Worm (Caenorhabditis elegans) whole organism, young adult: Measurements from ENCODE around the gene plx-1.

Experiments used
- B0035.1 ChIP-seq: sonication (generic microtip); optimal IDR thresholded peaks from 2 replicates; lab custom pipeline; 2016; ENCODE audit warnings: missing genetic modification characterization, mild to moderate bottlenecking, missing compliant biosample characterization, missing genotype, missing genetic modification reagents
- B0261.1 ChIP-seq: sonication (generic microtip); optimal IDR thresholded peaks from 2 replicates; lab custom pipeline; 2016; ENCODE audit warnings: mild to moderate bottlenecking, missing genetic modification characterization, moderate library complexity, missing compliant biosample characterization
- B0336.3 ChIP-seq: fragments of 200-800 bp; sonication (Bioruptor generic); IDR thresholded peaks from 2 replicates; pipeline ENCODE4 v1.3.6; 2022; ENCODE audit warnings: missing genetic modification characterization, missing compliant biosample characterization
- C06A6.2 ChIP-seq: fragments of 200-800 bp; sonication (Bioruptor generic); conservative IDR thresholded peaks from 2 replicates; pipeline ENCODE4 v1.3.6; 2022; ENCODE audit warnings: missing genetic modification characterization, missing compliant biosample characterization
- F10E7.11 ChIP-seq: sonication (generic microtip); optimal IDR thresholded peaks from 2 replicates; lab custom pipeline; 2017; ENCODE audit warnings: mild to moderate bottlenecking, missing genetic modification characterization, moderate library complexity, missing compliant biosample characterization
- F22D6.2 ChIP-seq: sonication (generic microtip); optimal IDR thresholded peaks from 2 replicates; lab custom pipeline; 2016; ENCODE audit warnings: mild to moderate bottlenecking, missing genetic modification characterization, missing compliant biosample characterization
- F33H1.4 ChIP-seq: fragments of 200-800 bp; sonication (Bioruptor generic); IDR thresholded peaks from 2 replicates; pipeline ENCODE4 v1.3.6; 2022; ENCODE audit warnings: missing genetic modification reagents, missing genetic modification characterization, missing compliant biosample characterization
- F49E8.2 ChIP-seq: sonication (generic microtip); optimal IDR thresholded peaks from 3 replicates; lab custom pipeline; 2017; ENCODE audit warnings: missing genetic modification characterization, mild to moderate bottlenecking, missing compliant biosample characterization, antibody characterized with exemption, moderate library complexity; ENCODE audit not compliant: insufficient read depth
- K12H6.12 ChIP-seq: fragments of 200-800 bp; sonication (Bioruptor generic); optimal IDR thresholded peaks from 2 replicates; lab custom pipeline; 2018; ENCODE audit warnings: mild to moderate bottlenecking, missing genetic modification characterization, missing compliant biosample characterization
- T26A5.8 ChIP-seq: sonication (generic microtip); optimal IDR thresholded peaks from 2 replicates; lab custom pipeline; 2016; ENCODE audit warnings: missing genetic modification characterization, missing compliant biosample characterization
- Y53G8AR.9 ChIP-seq: fragments of 200-800 bp; sonication (Bioruptor generic); conservative IDR thresholded peaks from 2 replicates; pipeline ENCODE4 v1.3.6; 2022; ENCODE audit warnings: missing genetic modification reagents, missing genetic modification characterization, missing compliant biosample characterization
- Y67H2A.10 ChIP-seq: fragments of 200-800 bp; sonication (Bioruptor generic); conservative IDR thresholded peaks from 2 replicates; pipeline ENCODE4 v1.3.6; 2022; ENCODE audit warnings: missing genetic modification reagents, missing genetic modification characterization, missing compliant biosample characterization
- ZK185.1 ChIP-seq: sonication (generic microtip); optimal IDR thresholded peaks from 2 replicates; lab custom pipeline; 2016; ENCODE audit warnings: mild to moderate bottlenecking, missing genetic modification characterization, missing compliant biosample characterization; ENCODE audit not compliant: poor library complexity, severe bottlenecking
- akir-1 ChIP-seq: fragments of 200-800 bp; sonication (Bioruptor generic); optimal IDR thresholded peaks from 2 replicates; lab custom pipeline; 2018; ENCODE audit warnings: mild to moderate bottlenecking, missing genetic modification characterization, moderate library complexity, missing compliant biosample characterization
- aptf-3 ChIP-seq: fragments of 200-800 bp; sonication (Bioruptor generic); IDR thresholded peaks from 2 replicates; pipeline ENCODE4 v1.3.6; 2022; ENCODE audit warnings: missing genetic modification characterization, missing compliant biosample characterization
- athp-1 ChIP-seq: sonication (generic microtip); optimal IDR thresholded peaks from 2 replicates; lab custom pipeline; 2017; ENCODE audit warnings: mild to moderate bottlenecking, missing genetic modification characterization, missing compliant biosample characterization
- bed-1 ChIP-seq: fragments of 200-800 bp; sonication (Bioruptor generic); IDR thresholded peaks from 2 replicates; pipeline ENCODE4 v1.3.6; 2022; ENCODE audit warnings: missing genetic modification reagents, missing genetic modification characterization, missing compliant biosample characterization
- ceh-40 ChIP-seq: fragments of 200-800 bp; sonication (Bioruptor generic); IDR thresholded peaks from 2 replicates; pipeline ENCODE4 v1.3.6; 2022; ENCODE audit warnings: missing genetic modification characterization, missing compliant biosample characterization
- ceh-58 ChIP-seq: fragments of 200-800 bp; sonication (Bioruptor generic); IDR thresholded peaks from 2 replicates; pipeline ENCODE4 v1.3.6; 2022; ENCODE audit warnings: missing genetic modification characterization, missing compliant biosample characterization
- ceh-79 ChIP-seq: sonication (generic microtip); optimal IDR thresholded peaks from 2 replicates; lab custom pipeline; 2017; ENCODE audit warnings: mild to moderate bottlenecking, missing genetic modification characterization, missing compliant biosample characterization
- ceh-91 ChIP-seq: fragments of 200-800 bp; sonication (Bioruptor generic); IDR thresholded peaks from 2 replicates; pipeline ENCODE4 v1.3.6; 2022; ENCODE audit warnings: missing genetic modification reagents, missing genetic modification characterization, missing compliant biosample characterization
- egrh-3 ChIP-seq: fragments of 200-800 bp; sonication (Bioruptor generic); IDR thresholded peaks from 2 replicates; pipeline ENCODE4 v1.3.6; 2022; ENCODE audit warnings: missing genetic modification reagents, missing genetic modification characterization, missing compliant biosample characterization
- ekl-4 ChIP-seq: fragments of 200-800 bp; sonication (Bioruptor generic); IDR thresholded peaks from 2 replicates; pipeline ENCODE4 v1.3.6; 2022; ENCODE audit warnings: missing genetic modification reagents, missing genetic modification characterization, missing compliant biosample characterization
- gei-17 ChIP-seq: fragments of 200-800 bp; sonication (Bioruptor generic); optimal IDR thresholded peaks from 2 replicates; lab custom pipeline; 2018; ENCODE audit warnings: mild to moderate bottlenecking, missing genetic modification characterization, missing compliant biosample characterization
- hrde-1 ChIP-seq: sonication (generic microtip); optimal IDR thresholded peaks from 2 replicates; lab custom pipeline; 2016; ENCODE audit warnings: missing genetic modification characterization, mild to moderate bottlenecking, missing compliant biosample characterization, moderate library complexity, missing genotype, missing genetic modification reagents, borderline replicate concordance
- hsf-1 ChIP-seq: fragments of 200-800 bp; sonication (Bioruptor generic); IDR thresholded peaks from 2 replicates; pipeline ENCODE4 v1.3.6; 2022; ENCODE audit warnings: missing genetic modification reagents, missing genetic modification characterization, missing compliant biosample characterization
- lag-1 ChIP-seq: fragments of 200-800 bp; sonication (Bioruptor generic); IDR thresholded peaks from 2 replicates; pipeline ENCODE4 v1.3.6; 2022; ENCODE audit warnings: missing genetic modification reagents, missing genetic modification characterization, missing compliant biosample characterization
- let-607 ChIP-seq, 2 experiments: fragments of 200-800 bp in 1 of 2; sonication (Bioruptor generic) in 1 of 2; sonication (generic microtip) in 1 of 2; optimal IDR thresholded peaks; 2 replicates each; lab custom pipeline; 2016 to 2018; ENCODE audit warnings: mild to moderate bottlenecking in 2 of 2, missing compliant biosample characterization in 2 of 2, missing genetic modification characterization in 2 of 2, moderate library complexity in 2 of 2, missing genotype in 1 of 2
- lin-26 ChIP-seq: fragments of 200-800 bp; sonication (Bioruptor generic); IDR thresholded peaks from 2 replicates; pipeline ENCODE4 v1.3.6; 2022; ENCODE audit warnings: missing genetic modification reagents, missing genetic modification characterization, missing compliant biosample characterization
- lin-35 ChIP-seq, 3 experiments: fragments of 150-350 bp in 2 of 3; sonication (generic microtip) in 1 of 3; optimal IDR thresholded peaks; 2 replicates each; lab custom pipeline; 2014 to 2018; ENCODE audit warnings: missing biosample characterization in 3 of 3, missing genetic modification characterization in 3 of 3, missing genetic modification reagents in 3 of 3
- lin-40 ChIP-seq: sonication (generic microtip); optimal IDR thresholded peaks from 2 replicates; lab custom pipeline; 2016; ENCODE audit warnings: missing genetic modification characterization, mild to moderate bottlenecking, missing compliant biosample characterization, missing genotype, missing genetic modification reagents
- lir-1 ChIP-seq: fragments of 200-800 bp; sonication (Bioruptor generic); conservative IDR thresholded peaks from 2 replicates; pipeline ENCODE4 v1.3.6; 2022; ENCODE audit warnings: missing genetic modification reagents, missing genetic modification characterization, missing compliant biosample characterization
- lsl-1 ChIP-seq: fragments of 200-800 bp; sonication (Bioruptor generic); optimal IDR thresholded peaks from 2 replicates; lab custom pipeline; 2018; ENCODE audit warnings: mild to moderate bottlenecking, missing genetic modification characterization, moderate library complexity, missing compliant biosample characterization
- lsy-27 ChIP-seq: sonication (generic microtip); optimal IDR thresholded peaks from 2 replicates; lab custom pipeline; 2017; ENCODE audit warnings: missing genetic modification characterization, mild to moderate bottlenecking, missing compliant biosample characterization, antibody characterized with exemption, missing genotype, borderline replicate concordance; ENCODE audit not compliant: insufficient read depth
- mel-28 ChIP-seq: sonication (generic microtip); optimal IDR thresholded peaks from 2 replicates; lab custom pipeline; 2016; ENCODE audit warnings: borderline replicate concordance, mild to moderate bottlenecking, missing genetic modification characterization, missing compliant biosample characterization
- nfyb-1 ChIP-seq: fragments of 200-800 bp; sonication (Bioruptor generic); IDR thresholded peaks from 2 replicates; pipeline ENCODE4 v1.3.6; 2022; ENCODE audit warnings: missing genetic modification reagents, missing genetic modification characterization, missing compliant biosample characterization
- nhr-27 ChIP-seq: fragments of 200-800 bp; sonication (Bioruptor generic); optimal IDR thresholded peaks from 2 replicates; lab custom pipeline; 2018; ENCODE audit warnings: mild to moderate bottlenecking, missing genetic modification characterization, moderate library complexity, missing compliant biosample characterization
- rcor-1 ChIP-seq: fragments of 200-800 bp; sonication (Bioruptor generic); IDR thresholded peaks from 2 replicates; pipeline ENCODE4 v1.3.6; 2022; ENCODE audit warnings: missing genetic modification reagents, missing genetic modification characterization, missing compliant biosample characterization
- sdz-38 ChIP-seq: sonication (generic microtip); optimal IDR thresholded peaks from 2 replicates; lab custom pipeline; 2016; ENCODE audit warnings: missing genotype, missing genetic modification characterization, missing compliant biosample characterization
- snpc-3.4 ChIP-seq: sonication (generic microtip); optimal IDR thresholded peaks from 2 replicates; lab custom pipeline; 2017; ENCODE audit warnings: missing genetic modification characterization, mild to moderate bottlenecking, missing compliant biosample characterization, antibody characterized with exemption, moderate library complexity, missing genotype, missing genetic modification reagents
- somi-1 ChIP-seq: fragments of 200-800 bp; sonication (Bioruptor generic); optimal IDR thresholded peaks from 2 replicates; lab custom pipeline; 2018; ENCODE audit warnings: mild to moderate bottlenecking, missing genetic modification characterization, missing compliant biosample characterization
- sptf-2 ChIP-seq: fragments of 200-800 bp; sonication (Bioruptor generic); optimal IDR thresholded peaks from 2 replicates; lab custom pipeline; 2018; ENCODE audit warnings: mild to moderate bottlenecking, missing genetic modification characterization, missing compliant biosample characterization
- tbp1 ChIP-seq: fragments of 200-800 bp; sonication (Bioruptor generic); optimal IDR thresholded peaks from 2 replicates; lab custom pipeline; 2018; ENCODE audit warnings: mild to moderate bottlenecking, missing genetic modification characterization, missing compliant biosample characterization
- xnd-1 ChIP-seq: sonication (generic microtip); optimal IDR thresholded peaks from 2 replicates; lab custom pipeline; 2016; ENCODE audit warnings: missing genotype, missing genetic modification reagents, missing genetic modification characterization, missing compliant biosample characterization
- zim-3 ChIP-seq: sonication (generic microtip); optimal IDR thresholded peaks from 2 replicates; lab custom pipeline; 2017; ENCODE audit warnings: mild to moderate bottlenecking, missing genetic modification characterization, moderate library complexity, missing compliant biosample characterization
- ztf-18 ChIP-seq: sonication (generic microtip); optimal IDR thresholded peaks from 2 replicates; lab custom pipeline; 2016; ENCODE audit warnings: missing genotype, mild to moderate bottlenecking, missing genetic modification characterization, missing compliant biosample characterization
- ztf-26 ChIP-seq: sonication (generic microtip); optimal IDR thresholded peaks from 2 replicates; lab custom pipeline; 2017; ENCODE audit warnings: missing genetic modification characterization, missing compliant biosample characterization
- ztf-28 ChIP-seq: fragments of 200-800 bp; sonication (Bioruptor generic); IDR thresholded peaks from 2 replicates; pipeline ENCODE4 v1.3.6; 2022; ENCODE audit warnings: missing genetic modification reagents, missing genetic modification characterization, missing compliant biosample characterization

Gene plx-1

DNA sequence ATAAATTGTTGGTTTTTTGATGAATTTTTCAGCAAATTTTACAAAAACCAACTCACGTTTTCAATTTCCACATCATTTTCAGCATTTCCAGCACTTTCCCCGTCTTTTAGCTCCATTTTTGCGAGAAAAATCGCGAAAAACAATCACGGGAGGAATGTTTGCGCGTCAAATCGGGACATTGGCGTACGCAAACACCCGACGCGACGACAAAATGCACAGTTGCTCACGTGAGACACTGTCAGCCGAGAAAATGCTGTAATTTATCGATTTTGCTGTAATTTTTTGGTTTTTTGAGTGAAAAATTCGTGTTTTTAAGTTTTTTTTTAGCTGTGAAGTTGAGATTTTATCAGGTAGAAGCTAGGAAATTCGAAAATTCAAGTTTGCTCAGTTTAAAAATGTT lies 50.2 kb downstream of the plx-1 start, which contains the start of gene Y55F3AM.9 (continued):
- TF ChIP-seq K12H6.12 (tag; lab: Kevin White, UChicago) (peak; percentile 27), F22D6.2 (tag; lab: Kevin White, UChicago) (no peak), hrde-1 (tag; lab: Kevin White, UChicago) (no peak), tbp1 (GFP tag; lab: Kevin White, UChicago) (peak; percentile 10), xnd-1 (tag; lab: Kevin White, UChicago) (no peak), lag-1 (GFP tag; lab: Robert Waterston, UW) (no peak), B0336.3 (GFP tag; lab: Robert Waterston, UW) (no peak), ztf-28 (GFP tag; lab: Robert Waterston, UW) (0 out of 2 replicates have a peak, but pooled peaks have one; percentile 13), rcor-1 (GFP tag; lab: Robert Waterston, UW) (no peak), lsl-1 (GFP tag; lab: Kevin White, UChicago) (peak; percentile 41), bed-1 (no peak), hsf-1 (no peak), ztf-18 (no peak), lin-35 (GFP tag; optimal IDR thresholded peaks at IDR 0.05; lab: Kevin White, UChicago) (peak in 1 of 3 experiments; percentile 22), mel-28 (tag; lab: Kevin White, UChicago) (no peak), ceh-40 (GFP tag; lab: Robert Waterston, UW) (no peak), let-607 (tag; optimal IDR thresholded peaks at IDR 0.05; lab: Kevin White, UChicago) (no peak), sptf-2 (GFP tag; lab: Kevin White, UChicago) (no peak), sdz-38 (tag; lab: Kevin White, UChicago) (no peak), ekl-4 (GFP tag; lab: Robert Waterston, UW) (no peak), ceh-58 (GFP tag; lab: Robert Waterston, UW) (no peak), F10E7.11 (tag; lab: Kevin White, UChicago) (no peak), gei-17 (GFP tag; lab: Kevin White, UChicago) (no peak), snpc-3.4 (no peak), B0261.1 (tag; lab: Kevin White, UChicago) (no peak), ZK185.1 (tag; lab: Kevin White, UChicago) (no peak), lin-40 (tag; lab: Kevin White, UChicago) (peak; percentile 24), ztf-26 (tag; lab: Kevin White, UChicago) (no peak), lin-26 (no peak), Y67H2A.10 (GFP tag; lab: Robert Waterston, UW) (no peak), T26A5.8 (no peak), egrh-3 (GFP tag; lab: Robert Waterston, UW) (no peak), F49E8.2 (no peak), nfyb-1 (0 out of 2 replicates have a peak, but pooled peaks have one; percentile 17), B0035.1 (tag; lab: Kevin White, UChicago) (no peak), lir-1 (GFP tag; lab: Robert Waterston, UW) (no peak), ceh-79 (tag; lab: Kevin White, UChicago) (no peak), Y53G8AR.9 (GFP tag; lab: Robert Waterston, UW) (no peak), ceh-91 (GFP tag; lab: Robert Waterston, UW) (no peak), F33H1.4 (GFP tag; lab: Robert Waterston, UW) (peak; percentile 52), C06A6.2 (no peak), akir-1 (GFP tag; lab: Kevin White, UChicago) (no peak), nhr-27 (tag; lab: Kevin White, UChicago) (no peak), athp-1 (tag; lab: Kevin White, UChicago) (no peak), lsy-27 (tag; lab: Kevin White, UChicago) (no peak), zim-3 (tag; lab: Kevin White, UChicago) (no peak), aptf-3 (GFP tag; lab: Robert Waterston, UW) (no peak), somi-1 (GFP tag; lab: Kevin White, UChicago) (no peak)
